Fruit fly (Drosophila melanogaster): ENCODE measurements around the gene Doc3.

The Doc3 gene

DNA sequence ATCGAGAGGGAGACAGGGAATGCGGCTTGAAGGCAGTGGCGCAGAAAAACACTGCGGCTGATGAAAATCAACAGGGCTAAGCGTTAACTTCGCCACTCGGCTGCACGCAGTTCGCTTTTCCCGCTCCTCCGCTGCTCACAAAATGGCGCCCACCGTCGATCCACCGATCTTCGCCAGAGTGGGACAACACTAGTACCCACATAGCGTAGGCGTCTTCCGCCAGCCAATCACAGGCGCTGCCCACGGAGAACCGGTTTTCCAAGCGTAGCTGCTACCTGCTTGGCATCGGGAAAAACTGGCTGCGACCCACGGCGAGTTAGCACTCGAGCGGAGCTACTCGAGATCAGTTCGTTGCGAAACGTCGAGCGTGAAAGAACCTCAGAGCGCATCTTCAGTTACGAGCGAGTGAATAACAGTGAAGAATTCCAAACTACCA, 36.1 kb downstream of the Doc3 start, which contains the start of gene Doc1 (continued):
- TF ChIP-seq CG4730 (GFP tag; IDR thresholded peaks at IDR 0.05): no peak
- no peak for TF ChIP-seq CG5180 (GFP tag; optimal IDR thresholded peaks at IDR 0.05)
- no peak for TF ChIP-seq Asciz (GFP tag; optimal IDR thresholded peaks at IDR 0.05)
- no peak for TF ChIP-seq Abd-B (GFP tag; optimal IDR thresholded peaks at IDR 0.05)
- TF ChIP-seq Deaf1 (tag; optimal IDR thresholded peaks at IDR 0.05): peak; percentile 65
- TF ChIP-seq nerfin-2 (GFP tag; IDR thresholded peaks at IDR 0.05; ENCODE audit: partially characterized antibody): no peak
- no peak for TF ChIP-seq chn (GFP tag; optimal IDR thresholded peaks at IDR 0.05)
- no peak for TF ChIP-seq Atf-2 (GFP tag; optimal IDR thresholded peaks at IDR 0.05)
- no peak for TF ChIP-seq D19B (GFP tag; optimal IDR thresholded peaks at IDR 0.05)
- TF ChIP-seq lov (optimal IDR thresholded peaks at IDR 0.05): no peak
- TF ChIP-seq lov (GFP tag; IDR thresholded peaks at IDR 0.05): no peak
- TF ChIP-seq Dek (tag; optimal IDR thresholded peaks at IDR 0.05): no peak
- no peak for TF ChIP-seq CG34224 (GFP tag; IDR thresholded peaks at IDR 0.05; ENCODE audit: partially characterized antibody)
- no peak for TF ChIP-seq Vsx1 (GFP tag; optimal IDR thresholded peaks at IDR 0.05)
- TF ChIP-seq CG30403 (GFP tag; optimal IDR thresholded peaks at IDR 0.05): no peak
- no peak for TF ChIP-seq Fer2 (tag; optimal IDR thresholded peaks at IDR 0.05)
- no peak for TF ChIP-seq CG4854 (GFP tag; optimal IDR thresholded peaks at IDR 0.05)
- no peak for TF ChIP-seq lab (GFP tag; optimal IDR thresholded peaks at IDR 0.05)
- TF ChIP-seq sens-2 (GFP tag; IDR thresholded peaks at IDR 0.05): no peak
- no peak for TF ChIP-seq dati (GFP tag; IDR thresholded peaks at IDR 0.05)
- no peak; the same call in 1 of the 2 replicates for TF ChIP-seq sna (GFP tag; IDR thresholded peaks at IDR 0.05; ENCODE audit: partially characterized antibody)
- no peak for TF ChIP-seq Six4 (GFP tag; optimal IDR thresholded peaks at IDR 0.05)
- no peak for TF ChIP-seq CG11723 (GFP tag; optimal IDR thresholded peaks at IDR 0.05)
- peak; percentile 41 for TF ChIP-seq pros (GFP tag; optimal IDR thresholded peaks at IDR 0.05)
- no peak for TF ChIP-seq CG5953 (GFP tag; IDR thresholded peaks at IDR 0.05)
- no peak for TF ChIP-seq MTF-1 (GFP tag; optimal IDR thresholded peaks at IDR 0.05; ENCODE audit: borderline replicate concordance)
- TF ChIP-seq CG34376 (GFP tag; optimal IDR thresholded peaks at IDR 0.05): no peak
- TF ChIP-seq danr (GFP tag; IDR thresholded peaks at IDR 0.05): no peak
- TF ChIP-seq sd (tag; optimal IDR thresholded peaks at IDR 0.05): peak; percentile 29
- TF ChIP-seq Tbp (GFP tag; optimal IDR thresholded peaks at IDR 0.05): no peak
- no peak for TF ChIP-seq row (GFP tag; IDR thresholded peaks at IDR 0.05)
- peak in 1 of 2 experiments; percentile 20 for TF ChIP-seq insv (GFP tag; optimal IDR thresholded peaks at IDR 0.05)
- no peak for TF ChIP-seq ap (GFP tag; IDR thresholded peaks at IDR 0.05)
- no peak for TF ChIP-seq CG4404 (GFP tag; IDR thresholded peaks at IDR 0.05)
- TF ChIP-seq CG16815 (GFP tag; optimal IDR thresholded peaks at IDR 0.05): no peak
- TF ChIP-seq CG10959 (GFP tag; IDR thresholded peaks at IDR 0.05): no peak
- peak; percentile 96 for TF ChIP-seq Nf-YA (GFP tag; IDR thresholded peaks at IDR 0.05)
- no peak for TF ChIP-seq repo (GFP tag; optimal IDR thresholded peaks at IDR 0.05)
- TF ChIP-seq tll (GFP tag; optimal IDR thresholded peaks at IDR 0.05): peak in 1 of 2 experiments; percentile 63
- TF ChIP-seq trh (GFP tag; optimal IDR thresholded peaks at IDR 0.05): no peak
- TF ChIP-seq CG32767 (GFP tag; IDR thresholded peaks at IDR 0.05): no peak
- TF ChIP-seq grau (tag; optimal IDR thresholded peaks at IDR 0.05): no peak
- 0 out of 3 replicates have a peak, but pooled peaks have one; percentile 36 for TF ChIP-seq Opbp (GFP tag; IDR thresholded peaks at IDR 0.05; ENCODE audit: partially characterized antibody)
- no peak for TF ChIP-seq ems (GFP tag; optimal IDR thresholded peaks at IDR 0.05)
- TF ChIP-seq CG30431 (GFP tag; optimal IDR thresholded peaks at IDR 0.05): no peak
- TF ChIP-seq CG8281 (tag; optimal IDR thresholded peaks at IDR 0.05): no peak
- TF ChIP-seq crc (GFP tag; optimal IDR thresholded peaks at IDR 0.05): no peak
- TF ChIP-seq Hand (GFP tag; optimal IDR thresholded peaks at IDR 0.05): no peak
- TF ChIP-seq Camta (GFP tag; optimal IDR thresholded peaks at IDR 0.05): no peak
- TF ChIP-seq Myb (GFP tag; optimal IDR thresholded peaks at IDR 0.05): no peak
- TF ChIP-seq esg (GFP tag; conservative IDR thresholded peaks at IDR 0.05): no peak

Measured in whole organism, embryonic.